Worm (Caenorhabditis elegans) whole organism, L3 larva: ENCODE measurements around the gene pqm-1.

Experiments
- R02D3.7 ChIP-seq: fragments of 150-350 bp; optimal IDR thresholded peaks from 2 replicates; lab custom pipeline; 2014; ENCODE audit warnings: missing biosample characterization, missing genetic modification characterization
- ZK546.5 ChIP-seq: sonication (generic microtip); optimal IDR thresholded peaks from 2 replicates; lab custom pipeline; 2017; ENCODE audit warnings: missing biosample characterization, missing genetic modification characterization
- aly-2 ChIP-seq: fragments of 150-350 bp; optimal IDR thresholded peaks from 2 replicates; lab custom pipeline; 2014; ENCODE audit warnings: missing biosample characterization, missing genetic modification characterization
- ama-1 ChIP-seq: fragments of 150-350 bp; optimal IDR thresholded peaks from 2 replicates; lab custom pipeline; 2018
- ceh-16 ChIP-seq: sonication (generic microtip); optimal IDR thresholded peaks from 2 replicates; lab custom pipeline; 2017; ENCODE audit warnings: missing biosample characterization, missing genetic modification characterization
- ceh-9 ChIP-seq: sonication (generic microtip); optimal IDR thresholded peaks from 2 replicates; lab custom pipeline; 2018; ENCODE audit warnings: missing biosample characterization, missing genetic modification characterization
- daf-12 ChIP-seq: fragments of 150-350 bp; optimal IDR thresholded peaks from 2 replicates; lab custom pipeline; 2014; ENCODE audit warnings: missing biosample characterization, missing genetic modification reagents, missing genetic modification characterization
- egl-27 ChIP-seq: sonication (generic microtip); optimal IDR thresholded peaks from 4 replicates; lab custom pipeline; 2017; ENCODE audit warnings: missing biosample characterization, missing genetic modification reagents, missing genetic modification characterization
- egl-5 ChIP-seq: fragments of 150-350 bp; optimal IDR thresholded peaks from 2 replicates; lab custom pipeline; 2017; ENCODE audit warnings: missing biosample characterization, missing genetic modification reagents, missing genetic modification characterization, inconsistent platforms
- elt-1 ChIP-seq: fragments of 150-350 bp; optimal IDR thresholded peaks from 2 replicates; lab custom pipeline; 2014; ENCODE audit warnings: missing biosample characterization, missing genetic modification characterization
- elt-2 ChIP-seq: sonication (generic microtip); optimal IDR thresholded peaks from 2 replicates; lab custom pipeline; 2016; ENCODE audit warnings: missing genetic modification reagents, mild to moderate bottlenecking, missing genetic modification characterization, missing compliant biosample characterization
- eor-1 ChIP-seq, 2 experiments: fragments of 150-350 bp; optimal IDR thresholded peaks; 2 replicates each; lab custom pipeline; 2014 to 2018; ENCODE audit warnings: missing biosample characterization in 2 of 2, missing genetic modification characterization in 2 of 2
- fos-1 ChIP-seq: fragments of 150-350 bp; optimal IDR thresholded peaks from 2 replicates; lab custom pipeline; 2014; ENCODE audit warnings: missing biosample characterization, missing genetic modification characterization
- jun-1 ChIP-seq: fragments of 150-350 bp; optimal IDR thresholded peaks from 2 replicates; lab custom pipeline; 2014; ENCODE audit warnings: missing biosample characterization, missing genetic modification reagents, missing genetic modification characterization
- lin-39 ChIP-seq: fragments of 150-350 bp; optimal IDR thresholded peaks from 2 replicates; lab custom pipeline; 2018; ENCODE audit warnings: missing biosample characterization, missing genetic modification reagents, missing genetic modification characterization
- mdl-1 ChIP-seq: fragments of 150-350 bp; optimal IDR thresholded peaks from 2 replicates; lab custom pipeline; 2014; ENCODE audit warnings: missing biosample characterization, missing genetic modification characterization
- nhr-11 ChIP-seq: fragments of 150-350 bp; optimal IDR thresholded peaks from 2 replicates; lab custom pipeline; 2014; ENCODE audit warnings: missing biosample characterization, missing genetic modification characterization
- nhr-23 ChIP-seq: fragments of 150-350 bp; optimal IDR thresholded peaks from 2 replicates; lab custom pipeline; 2014; ENCODE audit warnings: missing biosample characterization, missing genetic modification reagents, missing genetic modification characterization
- nhr-237 ChIP-seq: fragments of 150-350 bp; optimal IDR thresholded peaks from 2 replicates; lab custom pipeline; 2014; ENCODE audit warnings: missing biosample characterization, missing genetic modification characterization
- nhr-25 ChIP-seq: sonication (generic microtip); optimal IDR thresholded peaks from 2 replicates; lab custom pipeline; 2017; ENCODE audit warnings: missing biosample characterization, missing genetic modification characterization
- nhr-28 ChIP-seq: fragments of 150-350 bp; optimal IDR thresholded peaks from 2 replicates; lab custom pipeline; 2014; ENCODE audit warnings: missing biosample characterization, missing genetic modification characterization
- nhr-43 ChIP-seq: sonication (generic microtip); optimal IDR thresholded peaks from 2 replicates; lab custom pipeline; 2016; ENCODE audit warnings: mild to moderate bottlenecking, missing genetic modification characterization, missing compliant biosample characterization; ENCODE audit not compliant: poor library complexity, severe bottlenecking
- nhr-76 ChIP-seq: fragments of 150-350 bp; sonication (generic microtip); optimal IDR thresholded peaks from 5 replicates; lab custom pipeline; 2014; ENCODE audit warnings: missing biosample characterization, missing genetic modification characterization
- nhr-77 ChIP-seq: fragments of 150-350 bp; optimal IDR thresholded peaks from 2 replicates; lab custom pipeline; 2014; ENCODE audit warnings: missing biosample characterization, missing genetic modification characterization
- pqm-1 ChIP-seq: fragments of 150-350 bp; optimal IDR thresholded peaks from 2 replicates; lab custom pipeline; 2017; ENCODE audit warnings: missing biosample characterization, missing genetic modification characterization, inconsistent platforms
- sea-2 ChIP-seq: fragments of 150-350 bp; sonication (generic microtip); optimal IDR thresholded peaks from 4 replicates; lab custom pipeline; 2014; ENCODE audit warnings: missing biosample characterization, missing genetic modification reagents, missing genetic modification characterization
- skn-1 ChIP-seq: fragments of 150-350 bp; optimal IDR thresholded peaks from 2 replicates; lab custom pipeline; 2014; ENCODE audit warnings: missing biosample characterization, missing genetic modification characterization
- snpc-4 ChIP-seq: fragments of 150-350 bp; optimal IDR thresholded peaks from 2 replicates; lab custom pipeline; 2014; ENCODE audit warnings: missing biosample characterization, missing genetic modification characterization
- tbx-2 ChIP-seq: sonication (generic microtip); optimal IDR thresholded peaks from 2 replicates; lab custom pipeline; 2016; ENCODE audit warnings: mild to moderate bottlenecking, missing genetic modification characterization, missing compliant biosample characterization
- unc-39 ChIP-seq: sonication (generic microtip); optimal IDR thresholded peaks from 4 replicates; lab custom pipeline; 2017; ENCODE audit warnings: missing biosample characterization, missing genetic modification characterization
- unc-62 ChIP-seq: fragments of 150-350 bp; sonication (generic microtip); optimal IDR thresholded peaks from 4 replicates; lab custom pipeline; 2014; ENCODE audit warnings: missing biosample characterization, missing genetic modification reagents, missing genetic modification characterization
- zag-1 ChIP-seq: fragments of 150-350 bp; optimal IDR thresholded peaks from 2 replicates; lab custom pipeline; 2014; ENCODE audit warnings: missing biosample characterization, missing genetic modification characterization
- ztf-11 ChIP-seq: fragments of 150-350 bp; optimal IDR thresholded peaks from 2 replicates; lab custom pipeline; 2014; ENCODE audit warnings: missing biosample characterization, missing genetic modification characterization

The pqm-1 gene

DNA sequence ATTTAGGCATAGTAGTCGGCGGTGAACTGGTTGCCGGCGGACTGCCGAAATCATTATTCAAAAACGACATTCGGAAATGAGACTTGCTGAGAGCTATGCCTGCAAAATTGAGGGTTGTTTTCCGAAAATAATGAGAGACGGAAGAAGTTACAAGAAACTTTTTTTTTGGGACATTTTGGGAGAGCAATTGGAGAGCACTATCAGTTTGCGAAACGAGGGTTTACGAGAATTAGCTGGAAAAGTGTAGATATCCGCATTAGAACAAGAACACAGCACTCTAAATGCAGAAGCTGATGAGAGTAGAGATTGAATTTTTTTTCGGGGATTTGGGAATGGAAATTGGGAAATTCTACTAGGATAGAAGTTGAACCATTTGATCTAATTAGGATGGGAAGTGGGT is at the start of gene pqm-1:
pqm-1 (minus strand) TSS at position 101 of the 400 bp plus-strand sequence.
- TF ChIP-seq nhr-28 (tag; lab: Kevin White, UChicago) (no peak), nhr-237 (tag; lab: Kevin White, UChicago) (no peak), unc-39 (tag; lab: Kevin White, UChicago) (no peak), egl-5 (peak; percentile 3), ztf-11 (tag; lab: Kevin White, UChicago) (no peak)

DNA sequence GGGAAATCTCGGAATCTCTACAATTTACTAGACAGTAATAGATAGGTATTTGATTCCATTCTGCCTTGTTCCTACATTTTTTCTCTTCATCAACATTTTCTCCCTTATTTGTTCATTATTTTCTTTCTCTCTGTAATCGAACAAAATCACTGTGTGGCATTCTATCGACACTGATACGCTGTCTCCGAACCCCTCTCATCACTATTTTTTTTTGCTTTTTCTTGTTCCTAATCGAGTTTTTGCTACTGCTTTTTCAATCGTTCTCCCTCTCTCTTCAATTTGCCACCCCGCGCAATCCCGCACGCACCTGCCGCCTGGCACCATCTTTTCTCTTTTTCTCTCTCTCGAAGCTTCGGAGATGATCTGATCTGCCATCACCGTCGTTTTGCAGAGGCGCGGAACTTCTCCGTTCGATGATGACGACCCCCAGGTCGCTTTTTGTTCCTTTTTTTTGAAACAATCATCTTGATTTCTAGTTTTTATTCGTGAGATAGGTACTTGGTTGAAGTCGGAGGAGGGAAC is 47.9 kb upstream of the pqm-1 start:
- TF ChIP-seq eor-1 (tag; optimal IDR thresholded peaks at IDR 0.05; lab: Kevin White, UChicago) (no peak), unc-62 (GFP tag; lab: Kevin White, UChicago) (no peak), nhr-11 (tag; lab: Kevin White, UChicago) (no peak), nhr-25 (tag; lab: Kevin White, UChicago) (peak; percentile 36), nhr-77 (no peak), nhr-28 (tag; lab: Kevin White, UChicago) (no peak), skn-1 (tag; lab: Kevin White, UChicago) (no peak), nhr-23 (tag; lab: Kevin White, UChicago) (peak; percentile 27), egl-27 (tag; lab: Kevin White, UChicago) (no peak), elt-1 (tag; lab: Kevin White, UChicago) (peak; percentile 30), unc-39 (tag; lab: Kevin White, UChicago) (no peak), mdl-1 (tag; lab: Kevin White, UChicago) (no peak), nhr-237 (tag; lab: Kevin White, UChicago) (no peak), ceh-16 (tag; lab: Kevin White, UChicago) (no peak), aly-2 (tag; lab: Kevin White, UChicago) (no peak), daf-12 (tag; lab: Kevin White, UChicago) (no peak), R02D3.7 (tag; lab: Kevin White, UChicago) (no peak), zag-1 (no peak), nhr-43 (no peak), sea-2 (GFP tag; lab: Kevin White, UChicago) (no peak)

DNA sequence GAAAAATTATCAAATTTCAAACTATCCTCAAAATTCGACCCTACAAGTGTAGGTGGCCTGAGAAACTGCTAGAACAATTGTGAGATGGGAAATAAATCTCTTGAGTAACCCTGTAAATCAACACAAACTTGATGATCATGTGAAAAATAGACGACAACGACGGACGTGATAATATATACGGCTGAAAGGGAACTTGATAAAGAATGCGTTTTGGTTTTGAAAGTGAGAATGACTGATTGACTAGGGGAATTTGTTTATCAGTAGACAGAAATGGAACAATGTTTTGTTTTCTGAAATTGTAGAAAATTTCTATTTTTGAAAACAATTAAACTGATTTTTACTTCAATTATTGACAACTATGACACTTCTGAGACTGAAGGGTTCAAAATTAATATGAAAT is 41.1 kb upstream of the pqm-1 start:
- TF ChIP-seq snpc-4 (tag; lab: Kevin White, UChicago), result no peak
- peak; percentile 21 for TF ChIP-seq nhr-25 (tag; lab: Kevin White, UChicago)

DNA sequence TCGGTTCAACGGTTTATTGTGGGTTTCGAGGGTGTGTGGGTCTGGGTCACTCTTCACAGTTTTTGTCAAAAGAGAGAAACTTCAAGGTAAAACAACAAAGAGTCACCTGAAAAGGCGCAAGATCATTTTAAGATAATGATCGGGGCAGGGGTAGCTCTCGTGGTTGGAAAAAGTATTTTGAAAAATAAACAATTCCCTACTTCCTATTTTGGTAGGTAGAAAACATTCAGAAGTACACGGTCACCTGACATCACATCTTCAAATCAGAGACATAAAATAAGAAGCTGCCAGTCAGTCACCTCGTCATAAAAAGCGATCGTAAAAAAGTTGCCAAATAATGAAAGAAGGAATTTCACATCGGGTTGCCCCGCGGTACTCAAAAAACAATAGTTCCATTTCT is 40.1 kb upstream of the pqm-1 start:
- TF ChIP-seq elt-1 (tag; lab: Kevin White, UChicago) (peak; percentile 38), pqm-1 (tag; lab: Kevin White, UChicago) (no peak)
- TF ChIP-seq, all 47 proteins: peak for 1

DNA sequence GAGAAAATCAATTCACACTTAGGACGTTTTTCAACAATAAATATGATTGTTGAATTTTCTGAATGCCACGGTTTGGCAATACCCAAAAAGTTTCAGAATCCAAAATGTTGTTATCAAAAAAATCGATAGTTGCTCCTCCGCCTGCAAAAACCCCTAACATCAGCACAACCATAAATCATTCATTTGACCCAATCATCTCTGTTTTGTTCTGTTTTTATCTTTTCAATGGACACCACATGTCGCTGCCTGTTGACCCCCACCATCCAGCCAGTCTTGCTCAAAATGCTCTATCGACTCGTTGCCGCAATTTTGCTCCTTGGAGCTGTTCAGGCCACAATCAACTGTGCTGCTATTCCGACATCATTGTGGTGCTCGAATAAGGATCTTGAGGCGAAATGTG is 35.6 kb upstream of the pqm-1 start, which contains the start of gene F37H8.5:
F37H8.5 (plus strand) TSS at position 181 of the 400 bp plus-strand sequence.
- TF ChIP-seq tbx-2 (tag; lab: Kevin White, UChicago) (no peak), nhr-237 (tag; lab: Kevin White, UChicago) (no peak), nhr-76 (no peak), egl-27 (tag; lab: Kevin White, UChicago) (no peak), elt-2 (no peak), nhr-77 (no peak), sea-2 (GFP tag; lab: Kevin White, UChicago) (no peak), lin-39 (tag; lab: Kevin White, UChicago) (no peak), pqm-1 (tag; lab: Kevin White, UChicago) (no peak), R02D3.7 (tag; lab: Kevin White, UChicago) (no peak), mdl-1 (tag; lab: Kevin White, UChicago) (no peak), jun-1 (tag; lab: Kevin White, UChicago) (no peak), zag-1 (no peak), elt-1 (tag; lab: Kevin White, UChicago) (no peak), nhr-23 (tag; lab: Kevin White, UChicago) (no peak), fos-1 (tag; lab: Kevin White, UChicago) (no peak)

DNA sequence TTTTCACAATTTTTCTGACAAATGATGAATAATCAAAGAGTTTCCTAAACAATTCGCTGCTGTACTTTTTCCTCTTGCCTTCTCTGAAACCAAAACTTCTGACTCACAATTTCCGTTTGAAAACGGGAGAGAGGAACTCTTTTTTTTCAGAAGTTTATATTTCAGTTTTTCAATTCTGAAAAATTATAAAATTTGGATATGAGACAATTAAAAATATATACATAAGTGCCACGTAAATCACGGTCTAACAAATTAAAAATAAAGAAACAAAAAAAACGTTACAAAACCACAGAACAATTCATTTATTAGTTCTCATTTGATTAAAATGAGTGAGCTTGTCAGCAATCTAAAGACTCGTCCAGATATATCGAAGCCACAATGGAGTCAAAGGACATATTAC is 33.3 kb upstream of the pqm-1 start, which contains the start of gene sfxn-1.2:
sfxn-1.2 (plus strand) TSS at position 301 of the 400 bp plus-strand sequence.
- TF ChIP-seq ceh-16 (tag; lab: Kevin White, UChicago), result no peak
- no peak for TF ChIP-seq tbx-2 (tag; lab: Kevin White, UChicago)
- no peak for TF ChIP-seq unc-62 (GFP tag; lab: Kevin White, UChicago)
- TF ChIP-seq ama-1 (lab: Kevin White, UChicago), result no peak
- no peak for TF ChIP-seq ZK546.5 (tag; lab: Kevin White, UChicago)
- TF ChIP-seq nhr-77, result no peak
- no peak for TF ChIP-seq sea-2 (GFP tag; lab: Kevin White, UChicago)
- no peak for TF ChIP-seq pqm-1 (tag; lab: Kevin White, UChicago)
- TF ChIP-seq unc-39 (tag; lab: Kevin White, UChicago), result no peak
- no peak for TF ChIP-seq fos-1 (tag; lab: Kevin White, UChicago)
- no peak for TF ChIP-seq egl-5
- TF ChIP-seq ceh-9 (tag; lab: Kevin White, UChicago), result no peak
